Fruit fly (Drosophila melanogaster) whole organism, embryonic: Measurements from ENCODE around the gene IKKepsilon.

Experiments
- Bteb2 ChIP-seq: fragments of 200-800 bp; sonication (Bioruptor generic); optimal IDR thresholded peaks from 2 replicates; lab custom pipeline; 2016; ENCODE audit warnings: missing biosample characterization, missing genetic modification characterization
- CG10543 ChIP-seq: fragments of 200-800 bp; sonication (Bioruptor generic); optimal IDR thresholded peaks from 3 replicates; lab custom pipeline; 2017; ENCODE audit warnings: missing biosample characterization, mild to moderate bottlenecking, missing genetic modification characterization, moderate library complexity
- CG12104 ChIP-seq: fragments of 200-800 bp; sonication (Bioruptor generic); optimal IDR thresholded peaks from 3 replicates; lab custom pipeline; 2016; ENCODE audit warnings: missing biosample characterization, missing genetic modification characterization
- CG12155 ChIP-seq: fragments of 200-800 bp; sonication (Bioruptor generic); optimal IDR thresholded peaks from 3 replicates; lab custom pipeline; 2016; ENCODE audit warnings: missing biosample characterization, missing genetic modification characterization
- CG13624 ChIP-seq: fragments of 200-800 bp; sonication (Bioruptor generic); optimal IDR thresholded peaks from 2 replicates; lab custom pipeline; 2016; ENCODE audit warnings: missing biosample characterization, missing genetic modification characterization
- CG14667 ChIP-seq: fragments of 200-800 bp; sonication (Bioruptor generic); IDR thresholded peaks from 2 replicates; pipeline ENCODE4 v1.3.6; 2022; ENCODE audit warnings: missing biosample characterization, missing genetic modification characterization
- CG1603 ChIP-seq: fragments of 200-800 bp; sonication (Bioruptor generic); optimal IDR thresholded peaks from 2 replicates; lab custom pipeline; 2019; ENCODE audit warnings: missing biosample characterization, mild to moderate bottlenecking, missing genetic modification characterization, moderate library complexity
- CG16813 ChIP-seq: fragments of 200-800 bp; sonication (Bioruptor generic); IDR thresholded peaks from 3 replicates; pipeline ENCODE4 v1.3.6; 2022; ENCODE audit warnings: missing biosample characterization, missing genetic modification characterization; ENCODE audit not compliant: partially characterized antibody
- CG17612 ChIP-seq: fragments of 200-800 bp; sonication (Bioruptor generic); IDR thresholded peaks from 2 replicates; pipeline ENCODE4 v1.3.6; 2022; ENCODE audit warnings: missing biosample characterization, missing genetic modification characterization
- CG17829 ChIP-seq: fragments of 200-800 bp; optimal IDR thresholded peaks from 2 replicates; lab custom pipeline; 2019; ENCODE audit warnings: missing biosample characterization, mild to moderate bottlenecking, missing genetic modification characterization, moderate library complexity
- CG18011 ChIP-seq: fragments of 200-800 bp; sonication (Bioruptor generic); optimal IDR thresholded peaks from 2 replicates; lab custom pipeline; 2017; ENCODE audit warnings: missing biosample characterization, missing genetic modification characterization, mild to moderate bottlenecking, moderate library complexity, missing genotype
- CG18262 ChIP-seq: fragments of 200-800 bp; optimal IDR thresholded peaks from 3 replicates; lab custom pipeline; 2019; ENCODE audit warnings: missing biosample characterization, mild to moderate bottlenecking, missing genetic modification characterization, moderate library complexity
- CG18764 ChIP-seq: fragments of 200-800 bp; sonication (Bioruptor generic); optimal IDR thresholded peaks from 3 replicates; lab custom pipeline; 2016; ENCODE audit warnings: missing biosample characterization, missing genetic modification characterization
- CG2678 ChIP-seq: fragments of 200-800 bp; sonication (Bioruptor generic); optimal IDR thresholded peaks from 3 replicates; lab custom pipeline; 2019; ENCODE audit warnings: missing biosample characterization, mild to moderate bottlenecking, missing genetic modification characterization, moderate library complexity
- CG30431 ChIP-seq: fragments of 200-800 bp; sonication (Bioruptor generic); optimal IDR thresholded peaks from 2 replicates; lab custom pipeline; 2017; ENCODE audit warnings: missing biosample characterization, missing genetic modification characterization
- CG3407 ChIP-seq: fragments of 200-800 bp; sonication (Bioruptor generic); optimal IDR thresholded peaks from 2 replicates; lab custom pipeline; 2018; ENCODE audit warnings: missing biosample characterization, mild to moderate bottlenecking, missing genetic modification characterization
- CG4328 ChIP-seq: fragments of 200-800 bp; sonication (Bioruptor generic); optimal IDR thresholded peaks from 3 replicates; lab custom pipeline; 2017; ENCODE audit warnings: missing biosample characterization, missing genetic modification reagents, missing genetic modification characterization
- CG6272 ChIP-seq: fragments of 200-800 bp; sonication (Bioruptor generic); IDR thresholded peaks from 2 replicates; pipeline ENCODE4 v1.3.6; 2022; ENCODE audit warnings: missing biosample characterization, missing genetic modification characterization
- CG7928 ChIP-seq: fragments of 200-800 bp; sonication (Bioruptor generic); optimal IDR thresholded peaks from 2 replicates; lab custom pipeline; 2017; ENCODE audit warnings: missing biosample characterization, mild to moderate bottlenecking, missing genetic modification characterization
- CG7987 ChIP-seq: fragments of 200-800 bp; sonication (Bioruptor generic); optimal IDR thresholded peaks from 2 replicates; lab custom pipeline; 2018; ENCODE audit warnings: missing biosample characterization, mild to moderate bottlenecking, missing genetic modification characterization, moderate library complexity
- CG8290 ChIP-seq, 3 experiments: fragments of 200-800 bp; sonication (Bioruptor generic); optimal IDR thresholded peaks; 2 replicates each; lab custom pipeline; 2016 to 2019; ENCODE audit warnings: missing biosample characterization in 3 of 3, missing genetic modification characterization in 3 of 3, mild to moderate bottlenecking in 2 of 3, moderate library complexity in 1 of 3
- CTCF ChIP-seq: fragments of 200-800 bp; sonication (Bioruptor generic); optimal IDR thresholded peaks from 2 replicates; lab custom pipeline; 2017; ENCODE audit warnings: missing biosample characterization, mild to moderate bottlenecking, missing genetic modification characterization, moderate library complexity
- Fer3 ChIP-seq: fragments of 200-800 bp; sonication (Bioruptor generic); optimal IDR thresholded peaks from 2 replicates; lab custom pipeline; 2018; ENCODE audit warnings: missing biosample characterization, mild to moderate bottlenecking, missing genetic modification characterization, moderate library complexity
- Hand ChIP-seq: fragments of 200-800 bp; sonication (Bioruptor generic); optimal IDR thresholded peaks from 2 replicates; lab custom pipeline; 2017; ENCODE audit warnings: mild to moderate bottlenecking, missing biosample characterization, missing genetic modification reagents, missing genetic modification characterization
- Max ChIP-seq: fragments of 200-800 bp; sonication (Bioruptor generic); optimal IDR thresholded peaks from 2 replicates; lab custom pipeline; 2016; ENCODE audit warnings: missing biosample characterization, mild to moderate bottlenecking, missing genetic modification characterization
- Myb ChIP-seq: fragments of 200-800 bp; sonication (Bioruptor generic); optimal IDR thresholded peaks from 2 replicates; lab custom pipeline; 2016; ENCODE audit warnings: missing biosample characterization, missing genetic modification characterization
- NC2β ChIP-seq: fragments of 200-800 bp; sonication (Bioruptor generic); optimal IDR thresholded peaks from 2 replicates; lab custom pipeline; 2016; ENCODE audit warnings: missing biosample characterization, missing genetic modification characterization
- Poxn ChIP-seq: fragments of 200-800 bp; sonication (Bioruptor generic); IDR thresholded peaks from 2 replicates; pipeline ENCODE4 v1.3.6; 2022; ENCODE audit warnings: missing biosample characterization, missing genetic modification characterization
- Sin3A ChIP-seq: fragments of >200 bp; optimal IDR thresholded peaks from 2 replicates; lab custom pipeline; 2018
- Six4 ChIP-seq: fragments of 200-800 bp; sonication (Bioruptor generic); optimal IDR thresholded peaks from 2 replicates; lab custom pipeline; 2016; ENCODE audit warnings: missing biosample characterization, missing genetic modification characterization
- Sox102F ChIP-seq: fragments of 200-800 bp; sonication (Bioruptor generic); optimal IDR thresholded peaks from 2 replicates; lab custom pipeline; 2018; ENCODE audit warnings: missing biosample characterization, mild to moderate bottlenecking, missing genetic modification characterization, moderate library complexity
- Ssrp ChIP-seq: fragments of 200-800 bp; sonication (Bioruptor generic); optimal IDR thresholded peaks from 2 replicates; lab custom pipeline; 2018; ENCODE audit warnings: missing biosample characterization, mild to moderate bottlenecking, missing genetic modification characterization, moderate library complexity
- ac ChIP-seq: fragments of 200-800 bp; sonication (Bioruptor generic); optimal IDR thresholded peaks from 3 replicates; lab custom pipeline; 2017; ENCODE audit warnings: missing biosample characterization, mild to moderate bottlenecking, missing genetic modification characterization
- cad ChIP-seq: fragments of >200 bp; optimal IDR thresholded peaks from 2 replicates; lab custom pipeline; 2017; ENCODE audit warnings: missing biosample characterization, missing genetic modification characterization
- croc ChIP-seq: fragments of 200-800 bp; sonication (Bioruptor generic); conservative IDR thresholded peaks from 3 replicates; pipeline ENCODE4 v1.3.6; 2022; ENCODE audit warnings: missing biosample characterization, missing genetic modification characterization
- cwo ChIP-seq: fragments of 200-800 bp; sonication (Bioruptor generic); optimal IDR thresholded peaks from 3 replicates; lab custom pipeline; 2017; ENCODE audit warnings: missing biosample characterization, missing genetic modification characterization, mild to moderate bottlenecking, moderate library complexity, missing genetic modification reagents
- fd102C ChIP-seq: fragments of 200-800 bp; sonication (Bioruptor generic); optimal IDR thresholded peaks from 2 replicates; lab custom pipeline; 2018; ENCODE audit warnings: missing biosample characterization, mild to moderate bottlenecking, missing genetic modification characterization, moderate library complexity
- fu2 ChIP-seq: fragments of 200-800 bp; sonication (Bioruptor generic); optimal IDR thresholded peaks from 2 replicates; lab custom pipeline; 2016; ENCODE audit warnings: missing biosample characterization, missing genetic modification characterization
- gfzf ChIP-seq: fragments of 200-800 bp; sonication (Bioruptor generic); optimal IDR thresholded peaks from 2 replicates; lab custom pipeline; 2016; ENCODE audit warnings: missing biosample characterization, mild to moderate bottlenecking, missing genetic modification characterization, moderate library complexity
- ham ChIP-seq: fragments of 200-800 bp; sonication (Bioruptor generic); IDR thresholded peaks from 2 replicates; pipeline ENCODE4 v1.3.6; 2022; ENCODE audit warnings: missing biosample characterization, missing genetic modification characterization
- lilli ChIP-seq: fragments of 200-800 bp; sonication (Bioruptor generic); optimal IDR thresholded peaks from 3 replicates; lab custom pipeline; 2016; ENCODE audit warnings: missing biosample characterization, missing genetic modification characterization
- lov ChIP-seq, 2 experiments: fragments of 200-800 bp in 1 of 2; fragments of >200 bp in 1 of 2; sonication (Bioruptor generic) in 1 of 2; IDR thresholded peaks in 1 of 2; optimal IDR thresholded peaks in 1 of 2; 2 replicates in 1 of 2; 3 replicates in 1 of 2; pipeline versions ENCODE4 v1.3.6 to Lab custom; 2017 to 2022; ENCODE audit warnings: missing biosample characterization in 1 of 2, missing genetic modification characterization in 1 of 2
- nerfin-1 ChIP-seq: fragments of 200-800 bp; sonication (Bioruptor generic); optimal IDR thresholded peaks from 3 replicates; lab custom pipeline; 2019; ENCODE audit warnings: missing biosample characterization, mild to moderate bottlenecking, missing genetic modification characterization, moderate library complexity
- nerfin-2 ChIP-seq: fragments of 200-800 bp; sonication (Bioruptor generic); IDR thresholded peaks from 2 replicates; pipeline ENCODE4 v1.3.6; 2022; ENCODE audit warnings: missing biosample characterization, missing genetic modification characterization; ENCODE audit not compliant: partially characterized antibody
- run ChIP-seq: fragments of 200-800 bp; sonication (Bioruptor generic); optimal IDR thresholded peaks from 3 replicates; lab custom pipeline; 2018; ENCODE audit warnings: missing biosample characterization, mild to moderate bottlenecking, missing genetic modification characterization
- scrt ChIP-seq: fragments of 200-800 bp; sonication (Bioruptor generic); optimal IDR thresholded peaks from 2 replicates; lab custom pipeline; 2018; ENCODE audit warnings: missing biosample characterization, mild to moderate bottlenecking, missing genetic modification characterization, moderate library complexity
- sens-2 ChIP-seq: fragments of 200-800 bp; sonication (Bioruptor generic); IDR thresholded peaks from 2 replicates; pipeline ENCODE4 v1.3.6; 2022; ENCODE audit warnings: missing biosample characterization, missing genetic modification characterization
- slbo ChIP-seq: fragments of 200-800 bp; sonication (Bioruptor generic); IDR thresholded peaks from 2 replicates; pipeline ENCODE4 v1.3.6; 2022; ENCODE audit warnings: missing biosample characterization, missing genetic modification characterization
- trh ChIP-seq: fragments of 200-800 bp; sonication (Bioruptor generic); optimal IDR thresholded peaks from 2 replicates; lab custom pipeline; 2016; ENCODE audit warnings: missing biosample characterization, missing genetic modification characterization

IKKepsilon gene

DNA sequence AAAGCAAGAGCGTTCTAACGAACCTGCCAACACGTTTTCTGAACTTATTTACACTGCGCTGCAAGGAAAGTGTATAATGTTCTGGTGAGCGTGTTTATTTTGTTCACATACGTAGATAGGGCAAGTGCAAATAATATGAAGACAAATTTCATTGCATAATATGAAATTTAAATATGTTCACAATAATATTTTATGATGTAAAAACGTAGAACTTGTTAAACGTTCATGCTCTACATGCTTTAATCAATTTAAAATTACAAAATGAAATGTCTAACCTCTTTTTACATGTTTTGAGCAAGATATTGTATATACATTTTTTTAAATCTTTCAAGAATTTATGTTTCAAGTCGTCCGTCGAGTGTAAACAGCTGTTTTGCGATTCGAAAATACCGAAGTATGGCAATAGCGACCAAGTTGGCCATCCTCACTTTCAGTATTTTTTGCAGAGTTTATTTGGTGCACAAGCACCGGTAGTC, 30.4 kb upstream of the IKKepsilon start, which contains the start of the genes phr6-4 and CG2608 (continued):
- TF ChIP-seq CG18262 (tag; lab: Kevin White, UChicago) (peak; percentile 95), Six4 (GFP tag; lab: Kevin White, UChicago) (peak; percentile 89), CG1603 (tag; lab: Kevin White, UChicago) (peak; percentile 77), CG30431 (GFP tag; lab: Kevin White, UChicago) (peak; percentile 86), ac (GFP tag; lab: Kevin White, UChicago) (peak; percentile 78), CG6272 (GFP tag; lab: Robert Waterston, UW) (peak; percentile 76), CG8290 (GFP tag; optimal IDR thresholded peaks at IDR 0.05; lab: Kevin White, UChicago) (peak; percentile 73), CG8290 (tag; optimal IDR thresholded peaks at IDR 0.05; lab: Kevin White, UChicago) (peak; percentile 60 to 86), Hand (peak; percentile 83), CG13624 (GFP tag; lab: Kevin White, UChicago) (peak; percentile 90), Myb (GFP tag; lab: Kevin White, UChicago) (peak; percentile 72), nerfin-2 (no peak), Ssrp (tag; lab: Kevin White, UChicago) (peak; percentile 94), ham (GFP tag; lab: Robert Waterston, UW) (peak; percentile 62; the same call in 1 of the 2 replicates), CG4328 (GFP tag; lab: Kevin White, UChicago) (peak; percentile 78), CG14667 (GFP tag; lab: Robert Waterston, UW) (peak; percentile 76), CG3407 (GFP tag; lab: Kevin White, UChicago) (peak; percentile 84), nerfin-1 (tag; lab: Kevin White, UChicago) (peak; percentile 90), sens-2 (GFP tag; lab: Robert Waterston, UW) (peak; percentile 30; the same call in 1 of the 2 replicates), lov (optimal IDR thresholded peaks at IDR 0.05; lab: Kevin White, UChicago) (no peak), lov (GFP tag; IDR thresholded peaks at IDR 0.05; lab: Robert Waterston, UW) (0 out of 3 replicates have a peak, but pooled peaks have one; percentile 69), trh (GFP tag; lab: Kevin White, UChicago) (peak; percentile 71), cwo (GFP tag; lab: Kevin White, UChicago) (peak; percentile 81), CG7928 (GFP tag; lab: Kevin White, UChicago) (peak; percentile 71), croc (GFP tag; lab: Robert Waterston, UW) (peak; percentile 83), slbo (GFP tag; lab: Robert Waterston, UW) (peak; percentile 92), CG17612 (peak; percentile 63; the same call in 1 of the 2 replicates), Sox102F (GFP tag; lab: Kevin White, UChicago) (peak; percentile 92), CG18764 (peak; percentile 91), cad (GFP tag; lab: Kevin White, UChicago) (no peak), scrt (GFP tag; lab: Kevin White, UChicago) (peak; percentile 82), CG16813 (no peak)

- TF ChIP-seq Sin3A (lab: Kevin White, UChicago) (peak; percentile 22), CG17829 (peak; percentile 23), fu2 (GFP tag; lab: Kevin White, UChicago) (peak; percentile 49), CTCF (GFP tag; lab: Kevin White, UChicago) (peak; percentile 53), CG12155 (GFP tag; lab: Kevin White, UChicago) (peak; percentile 14), CG10543 (GFP tag; lab: Kevin White, UChicago) (no peak), CG4328 (GFP tag; lab: Kevin White, UChicago) (no peak), NC2β (GFP tag; lab: Kevin White, UChicago) (no peak), CG12104 (GFP tag; lab: Kevin White, UChicago) (no peak), CG7987 (GFP tag; lab: Kevin White, UChicago) (no peak), Fer3 (peak; percentile 11), CG18011 (no peak), Bteb2 (GFP tag; lab: Kevin White, UChicago) (peak; percentile 9), lilli (GFP tag; lab: Kevin White, UChicago) (peak; percentile 24), fd102C (no peak), Max (GFP tag; lab: Kevin White, UChicago) (peak; percentile 84), CG2678 (tag; lab: Kevin White, UChicago) (no peak), CG18764 (no peak), gfzf (GFP tag; lab: Kevin White, UChicago) (peak; percentile 91), Poxn (GFP tag; lab: Robert Waterston, UW) (no peak), run (no peak)
Observed at dm6 chr2L:20647240-20647908, 28.5 kb upstream of the IKKepsilon start.
